Fruit fly (Drosophila melanogaster): ENCODE results near the gene jvl.

DNA sequence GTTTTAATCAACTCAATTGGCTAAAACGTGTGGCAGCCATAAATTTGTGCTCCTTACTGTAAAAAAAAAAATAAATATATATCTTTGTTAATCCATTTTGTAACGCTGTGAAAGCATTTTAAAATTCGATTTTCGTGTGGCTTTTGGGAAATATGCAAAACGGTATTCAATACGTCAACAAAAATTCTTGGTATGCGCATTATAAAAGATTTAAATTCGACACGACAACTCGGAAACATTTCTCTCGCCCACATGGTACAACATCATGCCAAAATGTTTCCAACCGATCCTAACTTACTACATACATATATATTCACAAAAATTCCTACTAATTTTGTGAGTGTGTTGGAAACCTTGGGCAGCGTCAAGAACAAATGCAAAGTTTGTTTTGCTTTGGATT, 30.7 kb upstream of the jvl start:
- TF ChIP-seq pan (optimal IDR thresholded peaks at IDR 0.05) (no peak), psq (optimal IDR thresholded peaks at IDR 0.05) (no peak)

All from whole organism.